Fruit fly (Drosophila melanogaster): ENCODE data around the gene CG12523.

DNA sequence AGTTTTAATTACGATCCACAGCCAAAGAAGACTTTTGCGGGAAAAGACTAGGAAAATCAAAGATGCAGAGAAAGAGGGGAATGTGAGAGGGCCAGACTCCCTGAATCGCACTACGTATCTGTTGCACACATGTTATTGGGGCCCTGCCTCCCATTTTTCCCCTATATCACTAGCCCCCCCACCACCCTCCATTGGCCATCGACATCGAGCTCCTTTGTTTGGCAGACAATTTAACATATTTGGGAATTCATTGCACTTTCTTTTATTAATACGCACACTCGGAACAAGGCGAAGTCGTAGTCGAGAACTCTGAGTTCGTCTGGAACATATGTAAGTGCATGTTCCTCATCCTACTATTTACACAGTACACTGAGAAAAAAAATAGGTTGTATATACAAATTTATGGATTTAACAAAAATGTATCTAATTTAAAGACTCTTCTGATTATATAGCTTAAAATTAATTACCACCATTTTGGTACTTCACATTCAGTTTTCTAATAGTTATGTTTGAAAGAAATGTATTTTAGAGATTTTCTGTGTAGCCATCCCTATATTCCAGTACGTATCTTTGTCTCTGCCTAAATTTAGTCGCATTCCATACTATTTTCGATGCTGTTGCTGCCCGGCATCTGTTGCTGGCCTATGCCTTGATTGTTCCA lies 17.8 kb upstream of the CG12523 start:
- TF ChIP-seq psq (optimal IDR thresholded peaks at IDR 0.05) = no peak
- no peak for TF ChIP-seq ttk (optimal IDR thresholded peaks at IDR 0.05)
- no peak for TF ChIP-seq Sin3A (optimal IDR thresholded peaks at IDR 0.05)
- TF ChIP-seq insv (optimal IDR thresholded peaks at IDR 0.05) = no peak
- TF ChIP-seq h (optimal IDR thresholded peaks at IDR 0.05) = no peak
- no peak for TF ChIP-seq Myc (optimal IDR thresholded peaks at IDR 0.05)
